Worm (Caenorhabditis elegans) whole organism, midembryonic: ENCODE data around the gene K08D8.7.

Source experiments
- T22C8.4 ChIP-seq: fragments of 200-800 bp; sonication (Bioruptor generic); IDR thresholded peaks from 2 replicates; pipeline ENCODE4 v1.3.6; 2022; ENCODE audit warnings: missing genetic modification characterization, missing compliant biosample characterization
- flt-1 ChIP-seq: fragments of 200-800 bp; sonication (Bioruptor generic); IDR thresholded peaks from 2 replicates; pipeline ENCODE4 v1.3.6; 2022; ENCODE audit warnings: missing genetic modification characterization, missing compliant biosample characterization

ce11 chrIV:12926639-12927038, 30.0 kb downstream of the K08D8.7 start, which contains the start of gene srlf-5:
- TF ChIP-seq flt-1 (GFP tag; lab: Robert Waterston, UW) = no peak
- TF ChIP-seq T22C8.4 (GFP tag; lab: Robert Waterston, UW) = no peak
